Fruit fly (Drosophila melanogaster): ENCODE measurements around the gene Gyc88E.

The Gyc88E gene

dm6 chr3R:15128060-15128459 is 22.1 kb upstream of the Gyc88E start:
- TF ChIP-seq ttk (optimal IDR thresholded peaks at IDR 0.05) (no peak), h (optimal IDR thresholded peaks at IDR 0.05) (no peak), insv (optimal IDR thresholded peaks at IDR 0.05) (no peak), Myc (optimal IDR thresholded peaks at IDR 0.05) (no peak), Sin3A (optimal IDR thresholded peaks at IDR 0.05) (no peak), psq (optimal IDR thresholded peaks at IDR 0.05) (no peak)

- TF ChIP-seq ttk (optimal IDR thresholded peaks at IDR 0.05) = no peak
- no peak for TF ChIP-seq h (optimal IDR thresholded peaks at IDR 0.05)
- TF ChIP-seq Sin3A (optimal IDR thresholded peaks at IDR 0.05) = no peak
- no peak for TF ChIP-seq psq (optimal IDR thresholded peaks at IDR 0.05)
- TF ChIP-seq insv (optimal IDR thresholded peaks at IDR 0.05) = no peak
- TF ChIP-seq Myc (optimal IDR thresholded peaks at IDR 0.05) = no peak
These were observed 21.3 kb upstream of the Gyc88E start for dm6 chr3R:15128646-15129429.

dm6 chr3R:15129998-15130397 is 20.2 kb upstream of the Gyc88E start:
- TF ChIP-seq insv (optimal IDR thresholded peaks at IDR 0.05) (no peak), ttk (optimal IDR thresholded peaks at IDR 0.05) (no peak)

- TF ChIP-seq insv (optimal IDR thresholded peaks at IDR 0.05) (no peak), psq (optimal IDR thresholded peaks at IDR 0.05) (no peak), ttk (optimal IDR thresholded peaks at IDR 0.05) (no peak), Sin3A (optimal IDR thresholded peaks at IDR 0.05) (no peak), h (optimal IDR thresholded peaks at IDR 0.05) (no peak), Myc (optimal IDR thresholded peaks at IDR 0.05) (no peak)
These were observed 19.3 kb upstream of the Gyc88E start for dm6 chr3R:15130873-15131272.

dm6 chr3R:15131677-15132076 is 18.5 kb upstream of the Gyc88E start, which contains the start of gene CG42788:
Gene CG42788 (minus strand): TSS chr3R:15131926.
- no peak for TF ChIP-seq h (optimal IDR thresholded peaks at IDR 0.05)
- TF ChIP-seq Myc (optimal IDR thresholded peaks at IDR 0.05) = no peak

- TF ChIP-seq psq (optimal IDR thresholded peaks at IDR 0.05) (no peak), insv (optimal IDR thresholded peaks at IDR 0.05) (no peak)
These were observed 14.2 kb upstream of the Gyc88E start for dm6 chr3R:15136015-15136414.

dm6 chr3R:15136846-15137245 is 13.3 kb upstream of the Gyc88E start, which contains the start of the genes CG6912 and CG3984:
Gene CG6912 (minus strand): TSS chr3R:15137004.
Gene CG3984 (plus strand): TSS chr3R:15137148.
- TF ChIP-seq Sin3A (optimal IDR thresholded peaks at IDR 0.05) = no peak

dm6 chr3R:15138251-15138650 is 11.9 kb upstream of the Gyc88E start:
- no peak for TF ChIP-seq h (optimal IDR thresholded peaks at IDR 0.05)
- TF ChIP-seq Sin3A (optimal IDR thresholded peaks at IDR 0.05) = no peak

- no peak for TF ChIP-seq ttk (optimal IDR thresholded peaks at IDR 0.05)
- TF ChIP-seq h (optimal IDR thresholded peaks at IDR 0.05) = no peak
- TF ChIP-seq psq (optimal IDR thresholded peaks at IDR 0.05) = no peak
- no peak for TF ChIP-seq Myc (optimal IDR thresholded peaks at IDR 0.05)
- no peak for TF ChIP-seq Sin3A (optimal IDR thresholded peaks at IDR 0.05)
- no peak for TF ChIP-seq insv (optimal IDR thresholded peaks at IDR 0.05)
These were observed 11.0 kb upstream of the Gyc88E start for dm6 chr3R:15139010-15139815.

- no peak for TF ChIP-seq h (optimal IDR thresholded peaks at IDR 0.05)
- TF ChIP-seq ttk (optimal IDR thresholded peaks at IDR 0.05) = no peak
- TF ChIP-seq insv (optimal IDR thresholded peaks at IDR 0.05) = no peak
- TF ChIP-seq Myc (optimal IDR thresholded peaks at IDR 0.05) = no peak
- no peak for TF ChIP-seq Sin3A (optimal IDR thresholded peaks at IDR 0.05)
- TF ChIP-seq psq (optimal IDR thresholded peaks at IDR 0.05) = no peak
These were observed 10.2 kb upstream of the Gyc88E start, which contains the start of gene CG3987 for dm6 chr3R:15139816-15140473. Gene CG3987 (plus strand): TSS chr3R:15139958.

- TF ChIP-seq insv (optimal IDR thresholded peaks at IDR 0.05) = no peak
- no peak for TF ChIP-seq Myc (optimal IDR thresholded peaks at IDR 0.05)
- TF ChIP-seq h (optimal IDR thresholded peaks at IDR 0.05) = no peak
- no peak for TF ChIP-seq Sin3A (optimal IDR thresholded peaks at IDR 0.05)
- no peak for TF ChIP-seq psq (optimal IDR thresholded peaks at IDR 0.05)
- no peak for TF ChIP-seq ttk (optimal IDR thresholded peaks at IDR 0.05)
These were observed 4.7 kb upstream of the Gyc88E start for dm6 chr3R:15145491-15145890.

- TF ChIP-seq Sin3A (optimal IDR thresholded peaks at IDR 0.05) = no peak
- no peak for TF ChIP-seq ttk (optimal IDR thresholded peaks at IDR 0.05)
- TF ChIP-seq insv (optimal IDR thresholded peaks at IDR 0.05) = no peak
- TF ChIP-seq psq (optimal IDR thresholded peaks at IDR 0.05) = no peak
- no peak for TF ChIP-seq Myc (optimal IDR thresholded peaks at IDR 0.05)
- TF ChIP-seq h (optimal IDR thresholded peaks at IDR 0.05) = no peak
These were observed 3.7 kb upstream of the Gyc88E start for dm6 chr3R:15146408-15147037.
